Fruit fly (Drosophila melanogaster) whole organism, prepupa: ENCODE data around the gene CG3528.

Source experiments
- CG10669 ChIP-seq: fragments of 200-800 bp; sonication (Bioruptor generic); optimal IDR thresholded peaks from 3 replicates; lab custom pipeline; 2018; ENCODE audit warnings: missing biosample characterization, mild to moderate bottlenecking, missing genetic modification characterization, moderate library complexity
- CG11762 ChIP-seq: fragments of 200-800 bp; sonication (Bioruptor generic); optimal IDR thresholded peaks from 3 replicates; lab custom pipeline; 2016; ENCODE audit warnings: missing biosample characterization, missing genetic modification characterization; ENCODE audit not compliant: insufficient read depth
- CG3032 ChIP-seq: fragments of 200-800 bp; optimal IDR thresholded peaks from 2 replicates; lab custom pipeline; 2019; ENCODE audit warnings: missing biosample characterization, mild to moderate bottlenecking, missing genetic modification characterization, moderate library complexity
- CG34406 ChIP-seq: fragments of 200-800 bp; sonication (Bioruptor generic); optimal IDR thresholded peaks from 3 replicates; lab custom pipeline; 2016; ENCODE audit warnings: missing biosample characterization, missing genetic modification characterization
- Eip93F ChIP-seq: fragments of 200-800 bp; sonication (Bioruptor generic); optimal IDR thresholded peaks from 2 replicates; lab custom pipeline; 2016; ENCODE audit warnings: missing biosample characterization, mild to moderate bottlenecking, missing genetic modification characterization
- Gug ChIP-seq: fragments of 200-800 bp; sonication (Bioruptor generic); IDR thresholded peaks from 2 replicates; pipeline ENCODE4 v1.3.6; 2022; ENCODE audit warnings: missing biosample characterization, missing genetic modification characterization
- Sox102F ChIP-seq: fragments of 200-800 bp; sonication (Bioruptor generic); optimal IDR thresholded peaks from 2 replicates; lab custom pipeline; 2016; ENCODE audit warnings: missing biosample characterization, mild to moderate bottlenecking, missing genetic modification characterization
- cyc ChIP-seq: fragments of 200-800 bp; sonication (Bioruptor generic); optimal IDR thresholded peaks from 3 replicates; lab custom pipeline; 2016; ENCODE audit warnings: missing biosample characterization, missing genetic modification characterization
- dac ChIP-seq: fragments of 200-800 bp; sonication (Bioruptor generic); optimal IDR thresholded peaks from 2 replicates; lab custom pipeline; 2017; ENCODE audit warnings: missing biosample characterization, mild to moderate bottlenecking, missing genetic modification characterization
- dsx ChIP-seq: fragments of 200-800 bp; optimal IDR thresholded peaks from 3 replicates; lab custom pipeline; 2019; ENCODE audit warnings: missing biosample characterization, mild to moderate bottlenecking, missing genetic modification characterization, moderate library complexity; ENCODE audit not compliant: poor library complexity, severe bottlenecking
- eg ChIP-seq: fragments of 200-800 bp; sonication (Bioruptor generic); IDR thresholded peaks from 3 replicates; pipeline ENCODE4 v1.3.6; 2022; ENCODE audit warnings: missing biosample characterization, missing genetic modification characterization
- net ChIP-seq: fragments of 200-800 bp; sonication (Bioruptor generic); optimal IDR thresholded peaks from 3 replicates; lab custom pipeline; 2016; ENCODE audit warnings: missing biosample characterization, missing genetic modification characterization

CG3528 gene

dm6 chr2L:2467722-2468372, 50.0 kb downstream of the CG3528 start (continued):
- TF ChIP-seq eg (GFP tag; lab: Robert Waterston, UW), result 0 out of 3 replicates have a peak, but pooled peaks have one; percentile 21
- TF ChIP-seq CG10669 (GFP tag; lab: Kevin White, UChicago), result no peak
- no peak for TF ChIP-seq Eip93F (GFP tag; lab: Kevin White, UChicago)
- TF ChIP-seq CG11762 (GFP tag; lab: Kevin White, UChicago), result no peak
- no peak for TF ChIP-seq dac (GFP tag; lab: Kevin White, UChicago)
- TF ChIP-seq dsx, result no peak
- no peak for TF ChIP-seq net
- no peak for TF ChIP-seq Sox102F (GFP tag; lab: Kevin White, UChicago)
- no peak for TF ChIP-seq CG34406 (GFP tag; lab: Kevin White, UChicago)
- TF ChIP-seq CG3032 (tag; lab: Kevin White, UChicago), result no peak
- no peak for TF ChIP-seq cyc (GFP tag; lab: Kevin White, UChicago)
- TF ChIP-seq Gug (GFP tag; lab: Robert Waterston, UW), result no peak
